Worm (Caenorhabditis elegans) whole organism, late embryonic: ENCODE data around the gene F53A10.2.
"Not testable (repeated sequence)": the region's sequence is repeated elsewhere in the genome, so short reads cannot be mapped to it uniquely, and the experiment has no call there.

Experiments used
- T23F11.4 ChIP-seq: fragments of 200-800 bp; sonication (Bioruptor generic); optimal IDR thresholded peaks from 2 replicates; lab custom pipeline; 2018; ENCODE audit warnings: mild to moderate bottlenecking, missing genetic modification characterization, missing compliant biosample characterization
- ceh-48 ChIP-seq: sonication (generic microtip); optimal IDR thresholded peaks from 2 replicates; lab custom pipeline; 2016; ENCODE audit warnings: missing genetic modification characterization, inconsistent platforms, missing compliant biosample characterization
- dve-1 ChIP-seq: sonication (generic microtip); optimal IDR thresholded peaks from 2 replicates; lab custom pipeline; 2017; ENCODE audit warnings: antibody characterized with exemption, mild to moderate bottlenecking, missing genetic modification characterization, missing compliant biosample characterization
- elt-2 ChIP-seq: sonication (generic microtip); optimal IDR thresholded peaks from 2 replicates; lab custom pipeline; 2016; ENCODE audit warnings: missing genetic modification reagents, missing genetic modification characterization, missing compliant biosample characterization
- lim-6 ChIP-seq: sonication (generic microtip); optimal IDR thresholded peaks from 2 replicates; lab custom pipeline; 2016; ENCODE audit warnings: missing genetic modification characterization, missing compliant biosample characterization
- lin-11 ChIP-seq: fragments of 200-800 bp; sonication (Bioruptor generic); optimal IDR thresholded peaks from 2 replicates; lab custom pipeline; 2018; ENCODE audit warnings: mild to moderate bottlenecking, missing genetic modification characterization, missing compliant biosample characterization
- mec-3 ChIP-seq: sonication (generic microtip); optimal IDR thresholded peaks from 2 replicates; lab custom pipeline; 2016; ENCODE audit warnings: borderline replicate concordance, missing genetic modification characterization, missing compliant biosample characterization
- pros-1 ChIP-seq: fragments of 150-350 bp; optimal IDR thresholded peaks from 2 replicates; lab custom pipeline; 2014; ENCODE audit warnings: missing biosample characterization, missing genetic modification reagents, missing genetic modification characterization
- sox-4 ChIP-seq: sonication (generic microtip); optimal IDR thresholded peaks from 2 replicates; lab custom pipeline; 2017; ENCODE audit warnings: mild to moderate bottlenecking, missing genetic modification characterization, inconsistent platforms, missing compliant biosample characterization
- syd-9 ChIP-seq: sonication (generic microtip); optimal IDR thresholded peaks from 2 replicates; lab custom pipeline; 2016; ENCODE audit warnings: mild to moderate bottlenecking, missing genetic modification characterization, moderate library complexity, missing compliant biosample characterization
- ztf-16 ChIP-seq: sonication (generic microtip); optimal IDR thresholded peaks from 2 replicates; lab custom pipeline; 2017; ENCODE audit warnings: missing genetic modification characterization, missing compliant biosample characterization

Gene F53A10.2

ce11 chrII:1276778-1277177 lies 79.6 kb downstream of the F53A10.2 start, which contains the start of gene Y57G7A.11:
Gene Y57G7A.11 (minus strand): TSS chrII:1276878.
- TF ChIP-seq sox-4 (no peak), elt-2 (tag; lab: Kevin White, UChicago) (no peak), T23F11.4 (GFP tag; lab: Kevin White, UChicago) (no peak), ceh-48 (tag; lab: Kevin White, UChicago) (no peak), syd-9 (tag; lab: Kevin White, UChicago) (no peak), lim-6 (tag; lab: Kevin White, UChicago) (no peak), dve-1 (tag; lab: Kevin White, UChicago) (no peak), lin-11 (no peak)
- TF ChIP-seq, all 69 proteins: peak for 0

- TF ChIP-seq ztf-16, pros-1, mec-3 (tag; lab: Kevin White, UChicago): not testable (repeated sequence)
Measured at ce11 chrII:1278350-1278749, 81.2 kb downstream of the F53A10.2 start, which contains the start of gene srz-63. Gene srz-63 (plus strand): TSS chrII:1278650.
